Fruit fly (Drosophila melanogaster): ENCODE measurements around the gene TTLL5.

Gene TTLL5

DNA sequence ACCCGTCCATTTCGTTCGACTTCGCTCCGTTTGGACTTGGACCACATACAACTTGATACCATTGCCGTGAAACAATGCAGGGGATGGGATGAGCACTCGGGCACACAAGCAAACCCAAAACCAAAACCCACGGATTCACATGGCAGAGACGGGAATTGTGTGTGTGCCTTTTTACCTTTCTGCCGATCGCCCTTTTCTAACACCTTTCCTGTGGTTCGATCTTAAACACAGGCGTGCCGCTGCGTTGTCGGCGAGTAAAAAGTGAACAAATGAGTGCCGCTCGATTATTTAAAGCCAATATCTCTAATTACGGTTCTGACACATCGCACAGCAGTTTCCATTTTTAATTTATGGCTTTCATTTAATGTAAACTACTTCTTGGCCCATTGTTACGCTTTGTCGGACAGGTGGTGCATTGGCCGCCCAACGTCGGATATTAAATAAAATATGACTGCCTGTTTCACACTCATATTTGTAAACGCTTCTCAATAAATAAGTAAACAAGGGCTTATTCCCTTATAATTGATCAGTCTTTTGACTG is 45.4 kb downstream of the TTLL5 start:
- TF ChIP-seq cic (GFP tag; optimal IDR thresholded peaks at IDR 0.05) (no peak), cnc (optimal IDR thresholded peaks at IDR 0.05) (no peak), CG5204 (GFP tag; optimal IDR thresholded peaks at IDR 0.05) (no peak), CG12768 (GFP tag; optimal IDR thresholded peaks at IDR 0.05) (no peak), CG7101 (tag; optimal IDR thresholded peaks at IDR 0.05) (no peak), ovo (GFP tag; optimal IDR thresholded peaks at IDR 0.05) (no peak), CG1620 (GFP tag; optimal IDR thresholded peaks at IDR 0.05) (no peak), CG11617 (GFP tag; optimal IDR thresholded peaks at IDR 0.05) (no peak), tj (GFP tag; optimal IDR thresholded peaks at IDR 0.05) (no peak)

DNA sequence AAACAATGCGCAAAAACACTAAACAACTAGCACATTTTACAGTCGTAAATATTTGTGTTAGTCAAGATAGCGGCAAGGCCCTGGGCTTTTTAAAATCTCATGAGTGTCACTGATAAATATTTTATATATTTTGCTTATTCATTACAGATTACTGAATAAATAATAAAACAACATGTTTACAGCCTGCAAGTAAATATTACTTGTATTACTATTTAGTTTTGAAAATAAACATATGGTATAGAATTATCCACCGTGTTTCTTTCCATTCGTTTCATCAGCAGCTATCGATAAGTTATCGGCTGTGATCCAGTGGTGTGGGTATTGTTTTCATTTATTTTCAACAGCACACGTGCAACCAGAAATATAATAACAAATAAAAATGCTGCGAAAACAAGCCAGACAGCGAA is 48.2 kb downstream of the TTLL5 start, which contains the start of the genes shams and CG11920:
TSS of gene shams (minus strand) at position 50 of the 407 bp plus-strand sequence.
TSS of gene CG11920 (plus strand) at position 320 of the 407 bp plus-strand sequence.
- TF ChIP-seq pad (GFP tag; optimal IDR thresholded peaks at IDR 0.05): no peak
- peak; percentile 96 for TF ChIP-seq Mnt (GFP tag; optimal IDR thresholded peaks at IDR 0.05)
- TF ChIP-seq CG7101 (tag; optimal IDR thresholded peaks at IDR 0.05): peak; percentile 59
- TF ChIP-seq toe (GFP tag; optimal IDR thresholded peaks at IDR 0.05): peak; percentile 30
- TF ChIP-seq tj (GFP tag; optimal IDR thresholded peaks at IDR 0.05): no peak
- TF ChIP-seq CG14711 (tag; optimal IDR thresholded peaks at IDR 0.05): peak; percentile 59
- TF ChIP-seq CG12768 (GFP tag; optimal IDR thresholded peaks at IDR 0.05): peak; percentile 9
- peak; percentile 12 for TF ChIP-seq CG11617 (GFP tag; optimal IDR thresholded peaks at IDR 0.05)
- TF ChIP-seq bab1 (GFP tag; optimal IDR thresholded peaks at IDR 0.05): no peak
- TF ChIP-seq Crg-1 (GFP tag; optimal IDR thresholded peaks at IDR 0.05): no peak
- no peak for TF ChIP-seq ovo (GFP tag; optimal IDR thresholded peaks at IDR 0.05)

DNA sequence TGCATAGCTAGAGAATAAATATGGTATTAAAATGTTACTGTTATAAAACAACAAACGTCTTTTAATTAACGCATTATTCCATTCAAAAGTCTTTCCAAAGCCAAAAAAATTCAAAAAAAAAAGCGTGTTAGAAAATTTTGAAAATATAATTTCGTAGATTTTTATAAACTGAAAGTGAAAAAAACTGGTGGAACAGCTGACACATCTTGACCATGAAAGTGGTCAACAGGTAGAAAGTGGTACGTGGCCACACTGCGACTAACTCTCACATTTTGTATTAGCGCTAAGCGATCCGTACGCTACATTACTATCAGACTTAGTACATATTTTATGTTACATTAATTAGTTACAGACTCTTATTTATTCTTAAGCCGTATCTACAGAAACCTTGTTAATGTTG is 51.8 kb downstream of the TTLL5 start, which contains the start of gene CG11836:
TSS of gene CG11836 (plus strand) at position 256 of the 400 bp plus-strand sequence.
- TF ChIP-seq CG7045 (GFP tag; optimal IDR thresholded peaks at IDR 0.05) (no peak), CG7101 (tag; optimal IDR thresholded peaks at IDR 0.05) (no peak), bab1 (GFP tag; optimal IDR thresholded peaks at IDR 0.05) (no peak), CG1620 (GFP tag; optimal IDR thresholded peaks at IDR 0.05) (no peak), cnc (optimal IDR thresholded peaks at IDR 0.05) (no peak), CG12768 (GFP tag; optimal IDR thresholded peaks at IDR 0.05) (no peak)

DNA sequence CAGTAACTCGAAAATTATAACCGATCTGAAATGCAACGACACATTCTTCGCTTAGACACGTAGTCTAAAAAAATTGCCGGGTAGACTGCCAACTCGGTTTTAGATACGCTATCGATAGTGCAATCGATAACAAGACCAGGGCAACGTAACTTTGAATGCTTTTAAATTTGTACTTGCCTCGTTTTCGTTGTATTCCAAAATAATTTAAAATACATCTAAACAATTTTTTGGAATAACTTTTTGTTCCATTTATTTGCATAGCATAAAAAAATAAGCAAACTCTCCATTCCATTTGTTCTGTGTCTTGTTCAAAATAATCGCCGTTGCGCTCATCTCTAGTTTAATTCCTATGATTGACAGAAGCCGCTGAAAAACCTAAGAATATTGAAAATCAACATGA is 53.2 kb downstream of the TTLL5 start, which contains the start of the genes Stt3B and CG11839:
TSS of gene Stt3B (minus strand) at position 69 of the 400 bp plus-strand sequence.
TSS of gene CG11839 (plus strand) at position 359 of the 400 bp plus-strand sequence.
- peak; percentile 88 for TF ChIP-seq toe (GFP tag; optimal IDR thresholded peaks at IDR 0.05)
- peak; percentile 33 for TF ChIP-seq CG12768 (GFP tag; optimal IDR thresholded peaks at IDR 0.05)
- no peak for TF ChIP-seq CG5204 (GFP tag; optimal IDR thresholded peaks at IDR 0.05)
- peak; percentile 46 for TF ChIP-seq pad (GFP tag; optimal IDR thresholded peaks at IDR 0.05)
- peak; percentile 84 for TF ChIP-seq bab1 (GFP tag; optimal IDR thresholded peaks at IDR 0.05)
- TF ChIP-seq CG33017 (tag; optimal IDR thresholded peaks at IDR 0.05): peak; percentile 48
- peak; percentile 88 for TF ChIP-seq CG1620 (GFP tag; optimal IDR thresholded peaks at IDR 0.05)
- peak; percentile 54 for TF ChIP-seq CG7045 (GFP tag; optimal IDR thresholded peaks at IDR 0.05)
- TF ChIP-seq kay (GFP tag; ENCODE audit: borderline replicate concordance): no peak
- peak; percentile 77 for TF ChIP-seq CG11617 (GFP tag; optimal IDR thresholded peaks at IDR 0.05)
- peak; percentile 51 for TF ChIP-seq Clk (GFP tag; optimal IDR thresholded peaks at IDR 0.05)
- TF ChIP-seq Hr96 (GFP tag; optimal IDR thresholded peaks at IDR 0.05): no peak
- peak; percentile 82 for TF ChIP-seq Mnt (GFP tag; optimal IDR thresholded peaks at IDR 0.05)
- TF ChIP-seq CG14711 (tag; optimal IDR thresholded peaks at IDR 0.05): peak; percentile 69
- no peak for TF ChIP-seq cnc (optimal IDR thresholded peaks at IDR 0.05)
- peak; percentile 45 for TF ChIP-seq Crg-1 (GFP tag; optimal IDR thresholded peaks at IDR 0.05)
- TF ChIP-seq tj (GFP tag; optimal IDR thresholded peaks at IDR 0.05): peak; percentile 56
- TF ChIP-seq ovo (GFP tag; optimal IDR thresholded peaks at IDR 0.05): peak; percentile 45
- TF ChIP-seq cic (GFP tag; optimal IDR thresholded peaks at IDR 0.05): no peak
- peak; percentile 76 for TF ChIP-seq CG7101 (tag; optimal IDR thresholded peaks at IDR 0.05)

DNA sequence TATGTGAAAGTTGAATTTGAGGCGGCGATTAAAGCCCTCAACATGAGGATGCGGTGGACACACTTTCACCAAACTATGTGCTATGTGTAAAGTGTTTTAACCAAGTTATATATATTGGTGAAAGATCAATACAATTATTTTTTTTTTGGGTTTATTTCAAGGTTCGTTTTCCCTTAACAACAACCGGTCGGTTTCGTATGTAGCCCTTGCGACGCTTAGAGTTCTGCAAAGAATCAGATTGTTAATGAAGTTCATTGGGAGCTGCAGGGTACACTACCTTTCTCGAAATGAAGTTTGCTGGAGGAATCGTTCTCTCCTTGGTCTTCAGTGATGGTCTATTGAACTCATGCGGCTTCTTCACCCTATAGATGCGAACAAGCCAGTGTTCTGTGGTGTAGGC is 55.9 kb downstream of the TTLL5 start:
- TF ChIP-seq tj (GFP tag; optimal IDR thresholded peaks at IDR 0.05): no peak
- TF ChIP-seq CG7045 (GFP tag; optimal IDR thresholded peaks at IDR 0.05): no peak
- no peak for TF ChIP-seq cnc (optimal IDR thresholded peaks at IDR 0.05)
- no peak for TF ChIP-seq Clk (GFP tag; optimal IDR thresholded peaks at IDR 0.05)
- TF ChIP-seq cic (GFP tag; optimal IDR thresholded peaks at IDR 0.05): no peak
- no peak for TF ChIP-seq kay (GFP tag; ENCODE audit: borderline replicate concordance)
- TF ChIP-seq CG33017 (tag; optimal IDR thresholded peaks at IDR 0.05): no peak
- no peak for TF ChIP-seq pad (GFP tag; optimal IDR thresholded peaks at IDR 0.05)
- TF ChIP-seq toe (GFP tag; optimal IDR thresholded peaks at IDR 0.05): no peak
- no peak for TF ChIP-seq CG14711 (tag; optimal IDR thresholded peaks at IDR 0.05)
- no peak for TF ChIP-seq CG11617 (GFP tag; optimal IDR thresholded peaks at IDR 0.05)
- no peak for TF ChIP-seq Mnt (GFP tag; optimal IDR thresholded peaks at IDR 0.05)
- no peak for TF ChIP-seq CG7101 (tag; optimal IDR thresholded peaks at IDR 0.05)
- TF ChIP-seq Hr96 (GFP tag; optimal IDR thresholded peaks at IDR 0.05): no peak
- TF ChIP-seq ovo (GFP tag; optimal IDR thresholded peaks at IDR 0.05): no peak
- TF ChIP-seq CG12768 (GFP tag; optimal IDR thresholded peaks at IDR 0.05): no peak
- TF ChIP-seq Crg-1 (GFP tag; optimal IDR thresholded peaks at IDR 0.05): no peak
- TF ChIP-seq CG1620 (GFP tag; optimal IDR thresholded peaks at IDR 0.05): no peak
- TF ChIP-seq bab1 (GFP tag; optimal IDR thresholded peaks at IDR 0.05): no peak
